Fruit fly (Drosophila melanogaster) whole organism, embryonic: Measurements from ENCODE around the gene CG45307.
A peak's percentile ranks its signal among the peaks of the same experiment; 100 is the strongest.

ENCODE experiments used
- ATbp ChIP-seq: fragments of 200-800 bp; sonication (Bioruptor generic); optimal IDR thresholded peaks from 2 replicates; lab custom pipeline; 2017; ENCODE audit warnings: missing biosample characterization, mild to moderate bottlenecking, missing genetic modification characterization, missing genetic modification reagents
- BEAF-32 ChIP-seq: fragments of 200-800 bp; sonication (Bioruptor generic); optimal IDR thresholded peaks from 3 replicates; lab custom pipeline; 2017; ENCODE audit warnings: missing biosample characterization, missing genetic modification characterization, mild to moderate bottlenecking, moderate library complexity, missing genetic modification reagents
- Bteb2 ChIP-seq: fragments of 200-800 bp; sonication (Bioruptor generic); optimal IDR thresholded peaks from 2 replicates; lab custom pipeline; 2016; ENCODE audit warnings: missing biosample characterization, missing genetic modification characterization
- CG10147 ChIP-seq: fragments of 200-800 bp; sonication (Bioruptor generic); optimal IDR thresholded peaks from 2 replicates; lab custom pipeline; 2019; ENCODE audit warnings: missing biosample characterization, mild to moderate bottlenecking, missing genetic modification characterization, moderate library complexity
- CG11093 ChIP-seq: fragments of 200-800 bp; sonication (Bioruptor generic); IDR thresholded peaks from 3 replicates; pipeline ENCODE4 v1.3.6; 2022; ENCODE audit warnings: missing biosample characterization, missing genetic modification characterization
- CG13296 ChIP-seq: fragments of 200-800 bp; sonication (Bioruptor generic); optimal IDR thresholded peaks from 3 replicates; lab custom pipeline; 2018; ENCODE audit warnings: missing biosample characterization, mild to moderate bottlenecking, missing genetic modification characterization
- CG14050 ChIP-seq: fragments of 200-800 bp; sonication (Bioruptor generic); IDR thresholded peaks from 3 replicates; pipeline ENCODE4 v1.3.6; 2022; ENCODE audit warnings: missing biosample characterization, missing genetic modification characterization
- CG14441 ChIP-seq: fragments of 200-800 bp; sonication (Bioruptor generic); IDR thresholded peaks from 2 replicates; pipeline ENCODE4 v1.3.6; 2022; ENCODE audit warnings: missing biosample characterization, missing genetic modification characterization
- CG14667 ChIP-seq: fragments of 200-800 bp; sonication (Bioruptor generic); IDR thresholded peaks from 2 replicates; pipeline ENCODE4 v1.3.6; 2022; ENCODE audit warnings: missing biosample characterization, missing genetic modification characterization
- CG1529 ChIP-seq: fragments of 200-800 bp; sonication (Bioruptor generic); optimal IDR thresholded peaks from 3 replicates; lab custom pipeline; 2018; ENCODE audit warnings: missing biosample characterization, missing genetic modification characterization
- CG17328 ChIP-seq: fragments of 200-800 bp; sonication (Bioruptor generic); IDR thresholded peaks from 2 replicates; pipeline ENCODE4 v1.3.6; 2022; ENCODE audit warnings: missing biosample characterization, missing genetic modification characterization
- CG18011 ChIP-seq: fragments of 200-800 bp; sonication (Bioruptor generic); optimal IDR thresholded peaks from 2 replicates; lab custom pipeline; 2017; ENCODE audit warnings: missing biosample characterization, missing genetic modification characterization, mild to moderate bottlenecking, moderate library complexity, missing genotype
- CG2678 ChIP-seq: fragments of 200-800 bp; sonication (Bioruptor generic); optimal IDR thresholded peaks from 3 replicates; lab custom pipeline; 2019; ENCODE audit warnings: missing biosample characterization, mild to moderate bottlenecking, missing genetic modification characterization, moderate library complexity
- CG30403 ChIP-seq: fragments of 200-800 bp; sonication (Bioruptor generic); optimal IDR thresholded peaks from 3 replicates; lab custom pipeline; 2016; ENCODE audit warnings: missing biosample characterization, missing genetic modification characterization
- CG4404 ChIP-seq: fragments of 200-800 bp; sonication (Bioruptor generic); IDR thresholded peaks from 2 replicates; pipeline ENCODE4 v1.3.6; 2022; ENCODE audit warnings: missing biosample characterization, missing genetic modification characterization
- CG5180 ChIP-seq: fragments of 200-800 bp; sonication (Bioruptor generic); optimal IDR thresholded peaks from 3 replicates; lab custom pipeline; 2017; ENCODE audit warnings: missing biosample characterization, missing genetic modification characterization, mild to moderate bottlenecking, moderate library complexity, missing genetic modification reagents
- CG8388 ChIP-seq: fragments of 200-800 bp; sonication (Bioruptor generic); optimal IDR thresholded peaks from 2 replicates; lab custom pipeline; 2019; ENCODE audit warnings: missing biosample characterization, mild to moderate bottlenecking, missing genetic modification characterization, moderate library complexity
- CG9215 ChIP-seq: fragments of 200-800 bp; sonication (Bioruptor generic); IDR thresholded peaks from 2 replicates; pipeline ENCODE4 v1.3.6; 2022; ENCODE audit warnings: missing biosample characterization, missing genetic modification characterization
- CG9727 ChIP-seq: fragments of 200-800 bp; sonication (Bioruptor generic); optimal IDR thresholded peaks from 3 replicates; lab custom pipeline; 2017; ENCODE audit warnings: missing biosample characterization, mild to moderate bottlenecking, missing genetic modification characterization
- Dad ChIP-seq: fragments of 200-800 bp; sonication (Bioruptor generic); optimal IDR thresholded peaks from 3 replicates; lab custom pipeline; 2016; ENCODE audit warnings: missing biosample characterization, missing genetic modification characterization
- Dfd ChIP-seq, 2 experiments: fragments of >200 bp; optimal IDR thresholded peaks; 2 replicates each; lab custom pipeline; 2017; ENCODE audit warnings: missing biosample characterization in 2 of 2, missing genetic modification characterization in 2 of 2
- Dip3 ChIP-seq: fragments of 200-800 bp; sonication (Bioruptor generic); optimal IDR thresholded peaks from 3 replicates; lab custom pipeline; 2016; ENCODE audit warnings: missing biosample characterization, missing genetic modification characterization
- Dp ChIP-seq: fragments of 200-800 bp; sonication (Bioruptor generic); optimal IDR thresholded peaks from 2 replicates; lab custom pipeline; 2018; ENCODE audit warnings: missing biosample characterization, mild to moderate bottlenecking, missing genetic modification characterization, moderate library complexity
- Ets97D ChIP-seq: fragments of 200-800 bp; sonication (Bioruptor generic); optimal IDR thresholded peaks from 3 replicates; lab custom pipeline; 2016; ENCODE audit warnings: missing biosample characterization, missing genetic modification characterization
- Lhr ChIP-seq: fragments of 200-800 bp; sonication (Bioruptor generic); optimal IDR thresholded peaks from 3 replicates; lab custom pipeline; 2017; ENCODE audit warnings: mild to moderate bottlenecking, missing biosample characterization, missing genetic modification reagents, missing genetic modification characterization
- Mes4 ChIP-seq: fragments of 200-800 bp; sonication (Bioruptor generic); optimal IDR thresholded peaks from 2 replicates; lab custom pipeline; 2016; ENCODE audit warnings: missing biosample characterization, missing genetic modification characterization
- Neu2 ChIP-seq: fragments of 200-800 bp; sonication (Bioruptor generic); optimal IDR thresholded peaks from 3 replicates; lab custom pipeline; 2016; ENCODE audit warnings: missing biosample characterization, missing genetic modification characterization, borderline replicate concordance
- Ptx1 ChIP-seq: fragments of 200-800 bp; sonication (Bioruptor generic); IDR thresholded peaks from 2 replicates; pipeline ENCODE4 v1.3.6; 2022; ENCODE audit warnings: missing biosample characterization, missing genetic modification characterization
- Rfx ChIP-seq: fragments of 200-800 bp; sonication (Bioruptor generic); IDR thresholded peaks from 2 replicates; pipeline ENCODE4 v1.3.6; 2022; ENCODE audit warnings: missing biosample characterization, missing genetic modification characterization
- Scr ChIP-seq: fragments of 200-800 bp; sonication (Bioruptor generic); IDR thresholded peaks from 2 replicates; pipeline ENCODE4 v1.3.6; 2022; ENCODE audit warnings: missing biosample characterization, missing genetic modification characterization; ENCODE audit not compliant: partially characterized antibody
- Sox102F ChIP-seq: fragments of 200-800 bp; sonication (Bioruptor generic); optimal IDR thresholded peaks from 2 replicates; lab custom pipeline; 2018; ENCODE audit warnings: missing biosample characterization, mild to moderate bottlenecking, missing genetic modification characterization, moderate library complexity
- Xrp1 ChIP-seq: fragments of 200-800 bp; sonication (Bioruptor generic); IDR thresholded peaks from 2 replicates; pipeline ENCODE4 v1.3.6; 2022; ENCODE audit warnings: missing biosample characterization, missing genetic modification characterization
- ase ChIP-seq: fragments of 200-800 bp; sonication (Bioruptor generic); IDR thresholded peaks from 3 replicates; pipeline ENCODE4 v1.3.6; 2022; ENCODE audit warnings: missing biosample characterization, missing genetic modification characterization
- bigmax ChIP-seq: fragments of 200-800 bp; sonication (Bioruptor generic); optimal IDR thresholded peaks from 2 replicates; lab custom pipeline; 2018; ENCODE audit warnings: missing biosample characterization, mild to moderate bottlenecking, missing genetic modification characterization
- br ChIP-seq: fragments of >200 bp; optimal IDR thresholded peaks from 2 replicates; lab custom pipeline; 2017
- cad ChIP-seq: fragments of >200 bp; optimal IDR thresholded peaks from 2 replicates; lab custom pipeline; 2017; ENCODE audit warnings: missing biosample characterization, missing genetic modification characterization
- disco-r ChIP-seq: fragments of 200-800 bp; sonication (Bioruptor generic); optimal IDR thresholded peaks from 2 replicates; lab custom pipeline; 2016; ENCODE audit warnings: missing biosample characterization, missing genetic modification characterization
- fd102C ChIP-seq: fragments of 200-800 bp; sonication (Bioruptor generic); optimal IDR thresholded peaks from 2 replicates; lab custom pipeline; 2018; ENCODE audit warnings: missing biosample characterization, mild to moderate bottlenecking, missing genetic modification characterization, moderate library complexity
- fd64A ChIP-seq: fragments of 200-800 bp; sonication (Bioruptor generic); optimal IDR thresholded peaks from 3 replicates; lab custom pipeline; 2018; ENCODE audit warnings: missing biosample characterization, mild to moderate bottlenecking, missing genetic modification characterization
- ftz-f1 ChIP-seq: fragments of 200-800 bp; sonication (Bioruptor generic); optimal IDR thresholded peaks from 2 replicates; lab custom pipeline; 2016; ENCODE audit warnings: missing biosample characterization, missing genetic modification characterization
- h ChIP-seq: fragments of >200 bp; optimal IDR thresholded peaks from 2 replicates; lab custom pipeline; 2017
- hb ChIP-seq: fragments of 200-800 bp; sonication (Bioruptor generic); IDR thresholded peaks from 3 replicates; pipeline ENCODE4 v1.3.6; 2022; ENCODE audit warnings: missing biosample characterization, missing genetic modification characterization; ENCODE audit not compliant: partially characterized antibody
- jigr1 ChIP-seq: fragments of 200-800 bp; sonication (Bioruptor generic); IDR thresholded peaks from 3 replicates; pipeline ENCODE4 v1.3.6; 2022; ENCODE audit warnings: missing biosample characterization, missing genetic modification characterization
- jumu ChIP-seq: fragments of 200-800 bp; sonication (Bioruptor generic); optimal IDR thresholded peaks from 3 replicates; lab custom pipeline; 2016; ENCODE audit warnings: missing biosample characterization, missing genetic modification characterization
- kni ChIP-seq: fragments of 200-800 bp; sonication (Bioruptor generic); optimal IDR thresholded peaks from 3 replicates; lab custom pipeline; 2017; ENCODE audit warnings: mild to moderate bottlenecking, missing biosample characterization, missing genetic modification reagents, missing genetic modification characterization
- pum ChIP-seq: fragments of 200-800 bp; sonication (Bioruptor generic); optimal IDR thresholded peaks from 2 replicates; lab custom pipeline; 2016; ENCODE audit warnings: missing biosample characterization, missing genetic modification characterization
- pzg ChIP-seq: fragments of 200-800 bp; sonication (Bioruptor generic); optimal IDR thresholded peaks from 3 replicates; lab custom pipeline; 2018; ENCODE audit warnings: missing biosample characterization, mild to moderate bottlenecking, missing genetic modification characterization, moderate library complexity
- ro ChIP-seq: fragments of 200-800 bp; sonication (Bioruptor generic); IDR thresholded peaks from 2 replicates; pipeline ENCODE4 v1.3.6; 2022; ENCODE audit warnings: missing biosample characterization, missing genetic modification characterization
- sim ChIP-seq: fragments of 200-800 bp; sonication (Bioruptor generic); IDR thresholded peaks from 2 replicates; pipeline ENCODE4 v1.3.6; 2022; ENCODE audit warnings: missing biosample characterization, missing genetic modification characterization
- so ChIP-seq: fragments of 200-800 bp; sonication (Bioruptor generic); IDR thresholded peaks from 3 replicates; pipeline ENCODE4 v1.3.6; 2022; ENCODE audit warnings: missing biosample characterization, missing genetic modification characterization
- tup ChIP-seq: fragments of 200-800 bp; sonication (Bioruptor generic); optimal IDR thresholded peaks from 2 replicates; lab custom pipeline; 2016; ENCODE audit warnings: missing biosample characterization, mild to moderate bottlenecking, missing genetic modification characterization, moderate library complexity
- tx ChIP-seq: fragments of 200-800 bp; sonication (Bioruptor generic); optimal IDR thresholded peaks from 2 replicates; lab custom pipeline; 2016; ENCODE audit warnings: missing biosample characterization, missing genetic modification characterization
- yki ChIP-seq: fragments of >200 bp; optimal IDR thresholded peaks from 3 replicates; lab custom pipeline; 2018

The CG45307 gene

dm6 chr2L:8735572-8735996, 16.3 kb downstream of the CG45307 start (continued):
- no peak for TF ChIP-seq ATbp
- TF ChIP-seq Ets97D: no peak
- TF ChIP-seq Dad (GFP tag; lab: Kevin White, UChicago): no peak
- no peak for TF ChIP-seq CG1529 (GFP tag; lab: Kevin White, UChicago)
- no peak for TF ChIP-seq Dfd (GFP tag; optimal IDR thresholded peaks at IDR 0.05; lab: Kevin White, UChicago)
- no peak for TF ChIP-seq CG30403 (GFP tag; lab: Kevin White, UChicago)
- TF ChIP-seq CG4404 (GFP tag; lab: Robert Waterston, UW): no peak
- no peak for TF ChIP-seq tx (GFP tag; lab: Kevin White, UChicago)
- TF ChIP-seq ase (GFP tag; lab: Robert Waterston, UW): no peak
- no peak for TF ChIP-seq pum
- TF ChIP-seq ro (GFP tag; lab: Robert Waterston, UW): no peak
- no peak for TF ChIP-seq tup (GFP tag; lab: Kevin White, UChicago)
- TF ChIP-seq sim (GFP tag; lab: Robert Waterston, UW): 0 out of 2 replicates have a peak, but pooled peaks have one; percentile 43
- no peak for TF ChIP-seq bigmax (GFP tag; lab: Kevin White, UChicago)
- peak; percentile 4 for TF ChIP-seq pzg (GFP tag; lab: Kevin White, UChicago)
- no peak for TF ChIP-seq Ptx1
- no peak for TF ChIP-seq br
- peak; percentile 22 for TF ChIP-seq Dip3 (GFP tag; lab: Kevin White, UChicago)
- no peak for TF ChIP-seq h (lab: Kevin White, UChicago)
- TF ChIP-seq jigr1 (GFP tag; lab: Robert Waterston, UW): no peak
- TF ChIP-seq disco-r: peak; percentile 45
- no peak for TF ChIP-seq CG14050 (GFP tag; lab: Robert Waterston, UW)
- TF ChIP-seq Sox102F: no peak
- TF ChIP-seq CG13296: peak; percentile 68
- TF ChIP-seq CG17328 (GFP tag; lab: Robert Waterston, UW): peak; percentile 51; the same call in 1 of the 2 replicates
- peak; percentile 2 for TF ChIP-seq fd64A (GFP tag; lab: Kevin White, UChicago)
- no peak for TF ChIP-seq CG18011 (GFP tag; lab: Kevin White, UChicago)
- TF ChIP-seq CG8388: no peak
- TF ChIP-seq jumu (GFP tag; lab: Kevin White, UChicago): no peak
- no peak for TF ChIP-seq CG9215 (GFP tag; lab: Robert Waterston, UW)
- no peak for TF ChIP-seq CG14667 (GFP tag; lab: Robert Waterston, UW)
- TF ChIP-seq kni (GFP tag; lab: Kevin White, UChicago): peak; percentile 1
- no peak for TF ChIP-seq CG5180 (GFP tag; lab: Kevin White, UChicago)
- TF ChIP-seq so: peak; percentile 69; the same call in 2 of the 3 replicates
- no peak for TF ChIP-seq fd102C (GFP tag; lab: Kevin White, UChicago)
- peak; percentile 68; the same call in 1 of the 2 replicates for TF ChIP-seq Rfx
- no peak for TF ChIP-seq CG11093
- TF ChIP-seq Scr: 0 out of 2 replicates have a peak, but pooled peaks have one; percentile 21
- TF ChIP-seq cad: no peak
- no peak for TF ChIP-seq Lhr (GFP tag; lab: Kevin White, UChicago)
- peak; percentile 34; the same call in 1 of the 2 replicates for TF ChIP-seq Xrp1
- TF ChIP-seq Bteb2: no peak
- TF ChIP-seq ftz-f1 (GFP tag; lab: Kevin White, UChicago): peak; percentile 77
- no peak for TF ChIP-seq Neu2 (GFP tag; lab: Kevin White, UChicago)
- peak; percentile 18 for TF ChIP-seq CG10147 (GFP tag; lab: Kevin White, UChicago)
- no peak for TF ChIP-seq BEAF-32
- no peak for TF ChIP-seq CG14441 (GFP tag; lab: Robert Waterston, UW)
- TF ChIP-seq Dp (GFP tag; lab: Kevin White, UChicago): no peak
- peak; percentile 37 for TF ChIP-seq CG2678 (tag; lab: Kevin White, UChicago)
- TF ChIP-seq CG9727 (GFP tag; lab: Kevin White, UChicago): no peak
- TF ChIP-seq yki: peak; percentile 31
- no peak for TF ChIP-seq hb
- peak; percentile 0 for TF ChIP-seq Mes4 (GFP tag; lab: Kevin White, UChicago)
